Comparison of ENCODE assay signal across 7 worm cellular contexts in the genomic region with DNA sequence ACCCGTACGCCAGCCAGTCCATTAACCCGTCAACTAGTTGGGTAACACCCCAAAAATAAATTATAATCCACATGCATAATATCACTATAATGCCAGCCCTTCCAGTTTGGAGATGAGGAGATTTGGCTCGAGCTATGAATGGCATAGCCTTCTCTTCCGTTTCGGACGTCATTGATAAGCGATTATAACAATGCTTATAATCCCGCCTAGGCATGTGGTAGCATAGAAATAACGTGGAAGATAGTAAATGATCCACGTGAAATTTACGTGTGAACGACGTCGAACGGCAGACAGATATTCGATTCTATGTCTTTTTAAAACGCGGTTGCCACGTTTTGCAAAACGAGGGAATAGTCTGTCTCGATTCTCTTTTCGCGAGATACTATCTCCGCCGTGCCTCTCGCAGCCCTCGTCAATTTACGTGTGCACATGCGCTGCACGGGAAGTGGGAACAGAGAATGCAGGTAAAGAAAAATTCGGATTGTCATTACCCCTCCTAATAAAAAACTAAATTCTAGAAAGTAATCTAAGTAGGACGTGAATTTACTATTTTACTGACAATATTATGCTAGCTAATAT.
TF ChIP-seq lines count a peak whose summit lies in the region.

No protein-coding gene starts in this region.

TF ChIP-seq in whole organism, L1 larva, 84 proteins besides CTCF, POLR2A, EP300 and RAD21 (continues in another document):
- TF ChIP-seq isw-1 (GFP tag; IDR thresholded peaks at IDR 0.05; lab: Robert Waterston, UW), result no peak
- peak; percentile 25 for TF ChIP-seq blmp-1 (tag; optimal IDR thresholded peaks at IDR 0.05; lab: Kevin White, UChicago)
- peak; percentile 74 for TF ChIP-seq pag-3 (tag; optimal IDR thresholded peaks at IDR 0.05; lab: Kevin White, UChicago; ENCODE audit: borderline replicate concordance, insufficient read depth)
- TF ChIP-seq efl-1 (optimal IDR thresholded peaks at IDR 0.05; lab: Kevin White, UChicago), result no peak
- peak; percentile 4 to 63 for TF ChIP-seq efl-1 (GFP tag; optimal IDR thresholded peaks at IDR 0.05 in 1 of 2; lab: Kevin White, UChicago)
- no peak for TF ChIP-seq ceh-8 (GFP tag; optimal IDR thresholded peaks at IDR 0.05; lab: Kevin White, UChicago)
- peak; percentile 54 for TF ChIP-seq dsc-1 (tag; optimal IDR thresholded peaks at IDR 0.05; lab: Kevin White, UChicago)
- TF ChIP-seq grh-1 (GFP tag; IDR thresholded peaks at IDR 0.05; lab: Robert Waterston, UW), result no peak
- no peak for TF ChIP-seq nhr-85 (tag; lab: Kevin White, UChicago)
- no peak for TF ChIP-seq zag-1 (tag; optimal IDR thresholded peaks at IDR 0.05; lab: Kevin White, UChicago)
- TF ChIP-seq ceh-63 (GFP tag; optimal IDR thresholded peaks at IDR 0.05; lab: Kevin White, UChicago), result no peak
- no peak for TF ChIP-seq lin-13 (GFP tag; optimal IDR thresholded peaks at IDR 0.05; lab: Kevin White, UChicago)

TF ChIP-seq in whole organism, L2 larva, 48 proteins besides CTCF, POLR2A, EP300 and RAD21 (continues in another document):
- TF ChIP-seq snpc-4 (tag; optimal IDR thresholded peaks at IDR 0.05; lab: Kevin White, UChicago) (no peak), zag-1 (tag; optimal IDR thresholded peaks at IDR 0.05; lab: Kevin White, UChicago) (no peak), lin-13 (GFP tag; optimal IDR thresholded peaks at IDR 0.05; lab: Kevin White, UChicago) (no peak), crh-2 (tag; optimal IDR thresholded peaks at IDR 0.05; lab: Kevin White, UChicago) (peak; percentile 52), mdl-1 (tag; optimal IDR thresholded peaks at IDR 0.05; lab: Kevin White, UChicago) (no peak), elt-3 (tag; optimal IDR thresholded peaks at IDR 0.05; lab: Kevin White, UChicago) (no peak), C34F6.9 (tag; optimal IDR thresholded peaks at IDR 0.05; lab: Kevin White, UChicago) (peak; percentile 13), dmd-4 (tag; optimal IDR thresholded peaks at IDR 0.05; lab: Kevin White, UChicago) (no peak), aly-2 (tag; optimal IDR thresholded peaks at IDR 0.05; lab: Kevin White, UChicago) (no peak), nhr-129 (tag; optimal IDR thresholded peaks at IDR 0.05; lab: Kevin White, UChicago) (peak; percentile 42), mbf-1 (tag; optimal IDR thresholded peaks at IDR 0.05; lab: Kevin White, UChicago) (no peak), lin-39 (tag; optimal IDR thresholded peaks at IDR 0.05; lab: Kevin White, UChicago) (no peak), blmp-1 (tag; optimal IDR thresholded peaks at IDR 0.05; lab: Kevin White, UChicago; ENCODE audit: insufficient read depth) (no peak)

TF ChIP-seq in whole organism, L3 larva, 47 proteins besides CTCF, POLR2A, EP300 and RAD21 (continues in another document):
- TF ChIP-seq snpc-4 (tag; optimal IDR thresholded peaks at IDR 0.05; lab: Kevin White, UChicago) (no peak), nfya-1 (tag; optimal IDR thresholded peaks at IDR 0.05; lab: Kevin White, UChicago; ENCODE audit: insufficient read depth) (peak; percentile 27), ztf-4 (tag; optimal IDR thresholded peaks at IDR 0.05; lab: Kevin White, UChicago) (no peak), mml-1 (tag; optimal IDR thresholded peaks at IDR 0.05; lab: Kevin White, UChicago) (peak; percentile 79), pha-4 (tag; optimal IDR thresholded peaks at IDR 0.05; lab: Kevin White, UChicago) (peak; percentile 11), ceh-16 (tag; optimal IDR thresholded peaks at IDR 0.05; lab: Kevin White, UChicago) (no peak), ama-1 (optimal IDR thresholded peaks at IDR 0.05; lab: Kevin White, UChicago) (peak; percentile 58), sea-2 (GFP tag; optimal IDR thresholded peaks at IDR 0.05; lab: Kevin White, UChicago) (no peak), ztf-11 (tag; optimal IDR thresholded peaks at IDR 0.05; lab: Kevin White, UChicago) (no peak), egl-5 (tag; optimal IDR thresholded peaks at IDR 0.05; lab: Kevin White, UChicago) (no peak), nhr-77 (tag; optimal IDR thresholded peaks at IDR 0.05; lab: Kevin White, UChicago) (no peak), ZK546.5 (tag; optimal IDR thresholded peaks at IDR 0.05; lab: Kevin White, UChicago) (no peak), tbx-2 (tag; optimal IDR thresholded peaks at IDR 0.05; lab: Kevin White, UChicago) (no peak)

TF ChIP-seq in whole organism, L4 larva, 104 proteins besides CTCF, POLR2A, EP300 and RAD21 (continues in another document):
- TF ChIP-seq snpc-1.2 (GFP tag; IDR thresholded peaks at IDR 0.05; lab: Robert Waterston, UW), result 0 out of 2 replicates have a peak, but pooled peaks have one; percentile 10
- TF ChIP-seq php-3 (GFP tag; IDR thresholded peaks at IDR 0.05; lab: Robert Waterston, UW), result peak; percentile 38; the same call in 1 of the 2 replicates
- TF ChIP-seq snpc-4 (tag; optimal IDR thresholded peaks at IDR 0.05; lab: Kevin White, UChicago), result no peak
- TF ChIP-seq mep-1 (tag; optimal IDR thresholded peaks at IDR 0.05; lab: Kevin White, UChicago), result no peak
- TF ChIP-seq dpl-1 (GFP tag; optimal IDR thresholded peaks at IDR 0.05; lab: Kevin White, UChicago), result peak; percentile 17
- TF ChIP-seq mdl-1 (tag; optimal IDR thresholded peaks at IDR 0.05; lab: Kevin White, UChicago), result peak in 1 of 2 experiments; percentile 50
- peak; percentile 4 for TF ChIP-seq nhr-28 (tag; optimal IDR thresholded peaks at IDR 0.05; lab: Kevin White, UChicago)
- peak; percentile 84 for TF ChIP-seq mxl-3 (GFP tag; optimal IDR thresholded peaks at IDR 0.05; lab: Kevin White, UChicago)
- peak; percentile 49 for TF ChIP-seq hlh-30 (tag; optimal IDR thresholded peaks at IDR 0.05; lab: Kevin White, UChicago; ENCODE audit: insufficient read depth)
- no peak for TF ChIP-seq ZK546.5 (tag; optimal IDR thresholded peaks at IDR 0.05; lab: Kevin White, UChicago)
- peak in 1 of 2 experiments; percentile 40 for TF ChIP-seq lsy-2 (tag; optimal IDR thresholded peaks at IDR 0.05; lab: Kevin White, UChicago)
- TF ChIP-seq aha-1 (tag; lab: Kevin White, UChicago), result peak; percentile 8

TF ChIP-seq in whole organism, early embryonic, 17 proteins besides CTCF, POLR2A, EP300 and RAD21:
- peak; percentile 31 for TF ChIP-seq hmg-4 (GFP tag; optimal IDR thresholded peaks at IDR 0.05; lab: Kevin White, UChicago)
- no peak for TF ChIP-seq hnd-1 (tag; optimal IDR thresholded peaks at IDR 0.05; lab: Kevin White, UChicago)
- no peak for TF ChIP-seq tra-4 (tag; optimal IDR thresholded peaks at IDR 0.05; lab: Kevin White, UChicago)

TF ChIP-seq in whole organism, midembryonic, 9 proteins besides CTCF, POLR2A, EP300 and RAD21:
- TF ChIP-seq T22C8.4 (GFP tag; IDR thresholded peaks at IDR 0.05; lab: Robert Waterston, UW) (no peak), flt-1 (GFP tag; IDR thresholded peaks at IDR 0.05; lab: Robert Waterston, UW) (0 out of 2 replicates have a peak, but pooled peaks have one; percentile 7), med-1 (GFP tag; optimal IDR thresholded peaks at IDR 0.05; lab: Kevin White, UChicago; ENCODE audit: insufficient read depth) (no peak), ztf-29 (GFP tag; IDR thresholded peaks at IDR 0.05; lab: Robert Waterston, UW) (no peak), ztf-23 (GFP tag; IDR thresholded peaks at IDR 0.05; lab: Robert Waterston, UW) (no peak), klf-2 (GFP tag; conservative IDR thresholded peaks at IDR 0.05; lab: Robert Waterston, UW) (no peak), cog-1 (tag; optimal IDR thresholded peaks at IDR 0.05; lab: Kevin White, UChicago) (no peak), tab-1 (GFP tag; IDR thresholded peaks at IDR 0.05; lab: Robert Waterston, UW) (no peak)

TF ChIP-seq in whole organism, young adult, 124 proteins besides CTCF, POLR2A, EP300 and RAD21:
- peak; percentile 35; the same call in 1 of the 2 replicates for TF ChIP-seq hmg-1.2 (GFP tag; IDR thresholded peaks at IDR 0.05; lab: Robert Waterston, UW)
- TF ChIP-seq T26A5.8 (tag; optimal IDR thresholded peaks at IDR 0.05; lab: Kevin White, UChicago), result no peak
- TF ChIP-seq dox-1 (GFP tag; IDR thresholded peaks at IDR 0.05; lab: Robert Waterston, UW), result peak; percentile 31; the same call in 1 of the 2 replicates
- peak; percentile 74; the same call in 1 of the 2 replicates for TF ChIP-seq nfyb-1 (GFP tag; IDR thresholded peaks at IDR 0.05; lab: Robert Waterston, UW)
- no peak for TF ChIP-seq cebp-1 (GFP tag; IDR thresholded peaks at IDR 0.05; lab: Robert Waterston, UW)
- TF ChIP-seq cebp-1 (tag; optimal IDR thresholded peaks at IDR 0.05; lab: Kevin White, UChicago), result peak; percentile 15
- peak in 1 of 2 experiments; percentile 46 for TF ChIP-seq let-607 (tag; optimal IDR thresholded peaks at IDR 0.05; lab: Kevin White, UChicago)
- 0 out of 2 replicates have a peak, but pooled peaks have one; percentile 8 for TF ChIP-seq Y95B8A.8 (GFP tag; IDR thresholded peaks at IDR 0.05; lab: Robert Waterston, UW)
- TF ChIP-seq madf-6 (GFP tag; IDR thresholded peaks at IDR 0.05; lab: Robert Waterston, UW), result 0 out of 2 replicates have a peak, but pooled peaks have one; percentile 22
- no peak for TF ChIP-seq K12H6.12 (tag; optimal IDR thresholded peaks at IDR 0.05; lab: Kevin White, UChicago)
- no peak for TF ChIP-seq lsl-1 (GFP tag; optimal IDR thresholded peaks at IDR 0.05; lab: Kevin White, UChicago)
- TF ChIP-seq tbp1 (GFP tag; optimal IDR thresholded peaks at IDR 0.05; lab: Kevin White, UChicago), result peak; percentile 11
- peak; percentile 18 for TF ChIP-seq ztf-3 (GFP tag; optimal IDR thresholded peaks at IDR 0.05; lab: Kevin White, UChicago)
- peak; percentile 58 for TF ChIP-seq chd-7 (tag; optimal IDR thresholded peaks at IDR 0.05; lab: Kevin White, UChicago)
- TF ChIP-seq die-1 (tag; optimal IDR thresholded peaks at IDR 0.05; lab: Kevin White, UChicago), result peak; percentile 30
- 0 out of 2 replicates have a peak, but pooled peaks have one; percentile 46 for TF ChIP-seq pbrm-1 (GFP tag; IDR thresholded peaks at IDR 0.05; lab: Robert Waterston, UW)
- TF ChIP-seq attf-5 (GFP tag; optimal IDR thresholded peaks at IDR 0.05; lab: Kevin White, UChicago), result peak; percentile 47
- no peak for TF ChIP-seq hrde-1 (tag; optimal IDR thresholded peaks at IDR 0.05; lab: Kevin White, UChicago; ENCODE audit: borderline replicate concordance)
